Fruit fly (Drosophila melanogaster): Measurements from ENCODE around the gene MED30.

MED30 gene

DNA sequence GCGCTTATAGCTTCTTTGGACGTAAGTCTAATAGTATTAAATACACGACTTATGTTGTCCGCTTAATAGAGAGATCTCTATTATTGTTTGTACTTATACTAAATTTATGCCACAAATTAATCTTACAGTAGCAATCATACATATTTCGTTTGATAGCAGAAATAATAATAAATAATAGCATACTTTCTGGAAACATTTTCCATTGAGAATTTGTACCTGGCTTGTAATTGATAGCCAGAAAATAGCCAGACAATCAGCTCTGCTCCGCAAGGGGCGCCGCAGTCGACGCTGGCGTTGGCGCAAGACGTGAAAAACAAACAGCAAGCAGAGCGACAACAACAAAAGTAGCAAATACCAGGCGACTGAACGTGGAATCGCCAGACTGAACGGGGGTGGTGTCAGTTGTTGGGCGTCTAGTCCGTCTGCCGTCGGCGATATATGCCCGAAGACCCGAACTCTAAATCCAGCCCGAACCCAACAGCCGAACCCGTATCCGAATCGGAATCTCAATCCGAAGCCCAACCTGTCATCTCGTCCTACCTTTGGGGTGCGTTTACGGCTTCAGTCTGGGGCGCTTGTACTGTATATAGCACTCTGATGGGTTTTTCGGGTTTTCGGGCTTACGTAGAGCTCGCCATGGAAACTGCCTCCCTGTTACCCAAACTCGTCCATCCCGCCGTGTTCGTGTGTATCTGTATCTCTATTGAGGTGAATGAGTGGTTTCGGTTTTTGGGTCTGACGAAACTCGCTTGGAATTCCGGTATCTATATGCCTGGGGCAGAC is 45.7 kb upstream of the MED30 start (continued):
- no peak; the same call in 1 of the 2 replicates for TF ChIP-seq CG6689 (GFP tag; IDR thresholded peaks at IDR 0.05)
- no peak for TF ChIP-seq jigr1 (GFP tag; IDR thresholded peaks at IDR 0.05)
- no peak for TF ChIP-seq dimm (GFP tag; IDR thresholded peaks at IDR 0.05)
- no peak for TF ChIP-seq tap (tag; optimal IDR thresholded peaks at IDR 0.05)
- peak; percentile 24 for TF ChIP-seq pnt (GFP tag; optimal IDR thresholded peaks at IDR 0.05)
- TF ChIP-seq unc-4 (GFP tag; IDR thresholded peaks at IDR 0.05; ENCODE audit: partially characterized antibody): no peak
- TF ChIP-seq CG14710 (tag; optimal IDR thresholded peaks at IDR 0.05): peak; percentile 33
- no peak for TF ChIP-seq Doc2 (GFP tag; IDR thresholded peaks at IDR 0.05)
- no peak for TF ChIP-seq Stat92E (GFP tag; optimal IDR thresholded peaks at IDR 0.05)
- TF ChIP-seq sqz (GFP tag; optimal IDR thresholded peaks at IDR 0.05): no peak
- TF ChIP-seq dan (GFP tag; IDR thresholded peaks at IDR 0.05): no peak
- peak; percentile 46 for TF ChIP-seq Oli (tag; optimal IDR thresholded peaks at IDR 0.05)
- peak; percentile 30 for TF ChIP-seq mam (GFP tag; optimal IDR thresholded peaks at IDR 0.05)
- TF ChIP-seq CG8924 (tag; optimal IDR thresholded peaks at IDR 0.05): peak; percentile 45
- no peak for TF ChIP-seq Gsc (GFP tag; IDR thresholded peaks at IDR 0.05)
- TF ChIP-seq pum (GFP tag; optimal IDR thresholded peaks at IDR 0.05): peak; percentile 3
- TF ChIP-seq ken (GFP tag; IDR thresholded peaks at IDR 0.05): no peak
- TF ChIP-seq CG17612 (GFP tag; IDR thresholded peaks at IDR 0.05): no peak
- TF ChIP-seq ERR (GFP tag; optimal IDR thresholded peaks at IDR 0.05): no peak
- no peak for TF ChIP-seq HmgZ (tag; optimal IDR thresholded peaks at IDR 0.05)
- TF ChIP-seq CG1529 (GFP tag; optimal IDR thresholded peaks at IDR 0.05): no peak
- no peak for TF ChIP-seq CG4730 (GFP tag; IDR thresholded peaks at IDR 0.05)
- no peak for TF ChIP-seq ftz-f1 (GFP tag; optimal IDR thresholded peaks at IDR 0.05)
- TF ChIP-seq pros (GFP tag; optimal IDR thresholded peaks at IDR 0.05): peak; percentile 96
- peak; percentile 22 for TF ChIP-seq CG1603 (tag; optimal IDR thresholded peaks at IDR 0.05)
- no peak for TF ChIP-seq ac (GFP tag; optimal IDR thresholded peaks at IDR 0.05)
- TF ChIP-seq esg (GFP tag; conservative IDR thresholded peaks at IDR 0.05): peak; percentile 29; the same call in 1 of the 2 replicates
- no peak for TF ChIP-seq yki (optimal IDR thresholded peaks at IDR 0.05)
- no peak for TF ChIP-seq kah (GFP tag; optimal IDR thresholded peaks at IDR 0.05)
- TF ChIP-seq CG12391 (tag; optimal IDR thresholded peaks at IDR 0.05): peak; percentile 69
- TF ChIP-seq Dp (GFP tag; optimal IDR thresholded peaks at IDR 0.05): no peak
- no peak for TF ChIP-seq pfk (GFP tag; optimal IDR thresholded peaks at IDR 0.05)
- TF ChIP-seq lilli (GFP tag; optimal IDR thresholded peaks at IDR 0.05): peak; percentile 52
- TF ChIP-seq insv (GFP tag; optimal IDR thresholded peaks at IDR 0.05): no peak
- no peak for TF ChIP-seq CG8089 (GFP tag; optimal IDR thresholded peaks at IDR 0.05)
- no peak for TF ChIP-seq so (GFP tag; IDR thresholded peaks at IDR 0.05)
- no peak for TF ChIP-seq bowl (GFP tag; IDR thresholded peaks at IDR 0.05)
- peak; percentile 61 for TF ChIP-seq Hmr (GFP tag; optimal IDR thresholded peaks at IDR 0.05)
- TF ChIP-seq CG34376 (GFP tag; optimal IDR thresholded peaks at IDR 0.05): no peak
- TF ChIP-seq CG34224 (GFP tag; IDR thresholded peaks at IDR 0.05; ENCODE audit: partially characterized antibody): peak; percentile 9; the same call in 1 of the 3 replicates
- TF ChIP-seq aop (GFP tag; IDR thresholded peaks at IDR 0.05): no peak
- TF ChIP-seq Six4 (GFP tag; optimal IDR thresholded peaks at IDR 0.05): no peak
- TF ChIP-seq CG10654 (GFP tag; optimal IDR thresholded peaks at IDR 0.05): no peak
- peak; percentile 34 for TF ChIP-seq Xbp1 (GFP tag; optimal IDR thresholded peaks at IDR 0.05)
- TF ChIP-seq CG4820 (GFP tag; optimal IDR thresholded peaks at IDR 0.05): peak; percentile 30
- TF ChIP-seq CG18599 (GFP tag; optimal IDR thresholded peaks at IDR 0.05): peak; percentile 60
- TF ChIP-seq CG4404 (GFP tag; IDR thresholded peaks at IDR 0.05): no peak
- no peak for TF ChIP-seq Myb (GFP tag; optimal IDR thresholded peaks at IDR 0.05)
- no peak for TF ChIP-seq CG14667 (GFP tag; IDR thresholded peaks at IDR 0.05)
- TF ChIP-seq CG10274 (GFP tag; optimal IDR thresholded peaks at IDR 0.05): no peak

All from whole organism, embryonic.